Fruit fly (Drosophila melanogaster): Measurements from ENCODE around the gene CG43349.
A peak's percentile ranks its signal among the peaks of the same experiment; 100 is the strongest.

CG43349 gene

DNA sequence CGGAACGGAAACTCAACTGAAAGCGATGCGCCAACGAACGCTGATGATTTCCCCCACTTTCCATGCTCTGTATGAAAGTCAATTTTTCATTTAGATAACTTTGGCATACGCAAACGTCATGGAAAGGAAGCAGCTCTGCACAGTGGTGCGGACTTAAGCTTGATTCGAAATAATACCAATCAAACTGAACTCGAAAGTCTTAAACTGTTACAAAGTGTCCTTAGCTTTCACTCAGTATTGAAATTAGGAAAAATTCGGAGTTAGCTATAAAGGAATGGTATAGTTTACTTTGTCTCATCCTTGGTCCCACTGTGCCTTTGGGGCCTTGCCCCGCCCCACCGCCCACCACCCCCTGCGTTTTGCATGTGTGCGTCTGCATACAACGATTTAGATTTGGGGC lies 7.4 kb downstream of the CG43349 start (continued):
- TF ChIP-seq HLH4C (GFP tag; IDR thresholded peaks at IDR 0.05; ENCODE audit: partially characterized antibody) (no peak), mld (GFP tag; IDR thresholded peaks at IDR 0.05; ENCODE audit: partially characterized antibody) (no peak), Optix (GFP tag; IDR thresholded peaks at IDR 0.05) (peak; percentile 54; the same call in 1 of the 3 replicates), oc (tag; optimal IDR thresholded peaks at IDR 0.05) (no peak), scrt (GFP tag; optimal IDR thresholded peaks at IDR 0.05) (peak; percentile 1), CG11398 (GFP tag; optimal IDR thresholded peaks at IDR 0.05) (no peak), nom (GFP tag; optimal IDR thresholded peaks at IDR 0.05) (no peak), CG43689 (GFP tag; IDR thresholded peaks at IDR 0.05) (0 out of 2 replicates have a peak, but pooled peaks have one; percentile 18), CG18619 (GFP tag; optimal IDR thresholded peaks at IDR 0.05) (no peak), dati (GFP tag; IDR thresholded peaks at IDR 0.05) (no peak), Kr (GFP tag; optimal IDR thresholded peaks at IDR 0.05) (no peak), phol (tag; optimal IDR thresholded peaks at IDR 0.05) (peak; percentile 12), Ravus (GFP tag; IDR thresholded peaks at IDR 0.05) (no peak; the same call in 1 of the 2 replicates), tio (GFP tag; optimal IDR thresholded peaks at IDR 0.05) (peak; percentile 39), YL-1 (GFP tag; optimal IDR thresholded peaks at IDR 0.05) (no peak), klu (GFP tag; IDR thresholded peaks at IDR 0.05) (no peak), Myb (GFP tag; optimal IDR thresholded peaks at IDR 0.05) (no peak), sd (tag; optimal IDR thresholded peaks at IDR 0.05) (no peak), CG10654 (GFP tag; optimal IDR thresholded peaks at IDR 0.05) (no peak), Vsx1 (GFP tag; optimal IDR thresholded peaks at IDR 0.05) (no peak), CG9932 (GFP tag; IDR thresholded peaks at IDR 0.05) (peak; percentile 72), CG12236 (GFP tag; optimal IDR thresholded peaks at IDR 0.05) (no peak), dmrt99B (tag; optimal IDR thresholded peaks at IDR 0.05) (peak; percentile 61), CG11085 (GFP tag; IDR thresholded peaks at IDR 0.05) (0 out of 2 replicates have a peak, but pooled peaks have one; percentile 21), Hr78 (GFP tag; optimal IDR thresholded peaks at IDR 0.05) (no peak), CG17912 (GFP tag; optimal IDR thresholded peaks at IDR 0.05) (no peak), CG11695 (GFP tag; IDR thresholded peaks at IDR 0.05) (peak; percentile 61; the same call in 1 of the 3 replicates), HLH3B (GFP tag; IDR thresholded peaks at IDR 0.05) (peak; percentile 69), Dfd (GFP tag; optimal IDR thresholded peaks at IDR 0.05) (no peak), esg (GFP tag; conservative IDR thresholded peaks at IDR 0.05) (peak; percentile 73), chn (GFP tag; optimal IDR thresholded peaks at IDR 0.05) (peak; percentile 15), CG34422 (GFP tag; IDR thresholded peaks at IDR 0.05) (peak; percentile 13; the same call in 1 of the 3 replicates), tll (GFP tag; optimal IDR thresholded peaks at IDR 0.05) (no peak), bigmax (GFP tag; optimal IDR thresholded peaks at IDR 0.05) (no peak), lola (GFP tag; optimal IDR thresholded peaks at IDR 0.05) (no peak), BtbVII (GFP tag; optimal IDR thresholded peaks at IDR 0.05) (peak; percentile 1), zfh1 (GFP tag; IDR thresholded peaks at IDR 0.05) (peak; percentile 50; the same call in 2 of the 3 replicates), gcm (GFP tag; optimal IDR thresholded peaks at IDR 0.05) (peak; percentile 29), CG7963 (GFP tag; IDR thresholded peaks at IDR 0.05; ENCODE audit: partially characterized antibody) (no peak), Atf3 (GFP tag; optimal IDR thresholded peaks at IDR 0.05) (no peak), CG30403 (GFP tag; optimal IDR thresholded peaks at IDR 0.05) (peak; percentile 31), CG10274 (GFP tag; optimal IDR thresholded peaks at IDR 0.05) (no peak), caup (GFP tag; optimal IDR thresholded peaks at IDR 0.05; ENCODE audit: severe bottlenecking) (peak; percentile 51), CG12769 (tag; optimal IDR thresholded peaks at IDR 0.05) (peak; percentile 80), ato (GFP tag; IDR thresholded peaks at IDR 0.05; ENCODE audit: partially characterized antibody) (no peak), CG2129 (GFP tag; IDR thresholded peaks at IDR 0.05; ENCODE audit: partially characterized antibody) (no peak), CkIIα-i1 (GFP tag; IDR thresholded peaks at IDR 0.05) (0 out of 2 replicates have a peak, but pooled peaks have one; percentile 20), CG16815 (GFP tag; optimal IDR thresholded peaks at IDR 0.05) (peak; percentile 24), NK7.1 (GFP tag; optimal IDR thresholded peaks at IDR 0.05) (no peak)

All from whole organism, embryonic.